Fruit fly (Drosophila melanogaster): ENCODE measurements around the gene FoxK.
A peak's percentile ranks its signal among the peaks of the same experiment; 100 is the strongest.

The FoxK gene

DNA sequence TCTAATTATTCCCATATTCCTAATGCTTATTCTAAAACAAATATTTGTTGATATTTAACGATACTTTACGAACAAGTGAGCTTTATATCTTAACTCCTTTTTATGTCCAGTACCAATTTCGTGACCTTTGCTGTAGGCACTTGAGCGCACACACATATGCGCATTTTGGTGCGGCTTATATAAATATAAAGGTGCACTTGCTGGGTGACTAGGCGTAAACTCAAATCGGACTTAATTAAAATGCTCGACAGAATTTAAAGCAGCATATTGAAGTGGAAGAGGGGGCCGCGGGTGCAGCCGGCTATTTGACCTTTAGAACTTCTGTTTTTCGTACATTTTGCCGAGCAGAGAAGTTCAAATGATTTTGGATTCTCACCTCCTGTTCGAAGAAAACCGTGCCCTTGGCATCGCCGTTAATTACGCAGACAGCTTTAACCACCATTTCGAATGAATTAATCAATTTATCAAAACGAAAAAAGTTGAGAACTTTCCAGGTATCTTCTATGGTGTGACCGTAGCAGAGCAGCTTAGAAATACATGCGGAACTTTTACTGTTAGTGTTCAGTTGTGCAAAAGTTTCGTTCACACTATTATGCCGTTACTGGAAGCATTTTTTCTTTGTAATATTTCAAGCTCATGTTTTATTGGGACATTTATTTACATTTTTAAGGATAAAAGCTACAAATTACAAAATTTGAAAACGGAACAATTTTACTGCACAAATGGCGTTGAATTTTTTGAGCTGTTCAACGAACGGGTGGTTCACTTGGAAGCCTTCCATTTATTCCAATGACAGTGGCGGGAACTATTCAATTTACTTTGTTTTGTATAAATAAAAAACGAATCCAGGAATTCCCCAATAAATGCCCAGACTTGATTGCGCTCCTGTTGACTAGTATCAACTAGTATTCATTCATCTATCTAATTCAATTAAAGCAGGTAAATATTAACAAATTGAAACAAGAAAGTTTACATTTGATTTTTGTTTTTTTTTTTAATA lies 7.1 kb downstream of the FoxK start, which contains the start of gene Sod1:
Sod1 (minus strand) TSS at position 543 of the 1,000 bp plus-strand sequence.
- TF ChIP-seq CG3032 (tag; optimal IDR thresholded peaks at IDR 0.05) (no peak), Sox14 (GFP tag; optimal IDR thresholded peaks at IDR 0.05) (peak; percentile 58), Ets96B (tag; optimal IDR thresholded peaks at IDR 0.05) (peak; percentile 26), ss (GFP tag; optimal IDR thresholded peaks at IDR 0.05) (peak; percentile 92 to 93), esn (GFP tag; optimal IDR thresholded peaks at IDR 0.05) (peak; percentile 2), CG8119 (GFP tag; IDR thresholded peaks at IDR 0.05) (no peak; the same call in 2 of the 3 replicates), CG32006 (GFP tag; optimal IDR thresholded peaks at IDR 0.05) (no peak), CG34406 (GFP tag; optimal IDR thresholded peaks at IDR 0.05) (no peak), dsx (GFP tag; optimal IDR thresholded peaks at IDR 0.05; ENCODE audit: poor library complexity, severe bottlenecking) (peak; percentile 58), CG11762 (GFP tag; optimal IDR thresholded peaks at IDR 0.05; ENCODE audit: insufficient read depth) (peak; percentile 34), CG1621 (tag; optimal IDR thresholded peaks at IDR 0.05) (peak; percentile 61), CG31627 (GFP tag; optimal IDR thresholded peaks at IDR 0.05) (peak; percentile 3), Lpt (GFP tag; optimal IDR thresholded peaks at IDR 0.05) (peak; percentile 19), CG15336 (GFP tag; IDR thresholded peaks at IDR 0.05) (peak; percentile 48; the same call in 1 of the 2 replicates), Blimp-1 (GFP tag; optimal IDR thresholded peaks at IDR 0.05) (peak; percentile 40), fd59A (GFP tag; optimal IDR thresholded peaks at IDR 0.05) (no peak), CG16779 (tag; optimal IDR thresholded peaks at IDR 0.05) (peak; percentile 60), Eip78C (GFP tag) (peak; percentile 79), CG10669 (GFP tag; optimal IDR thresholded peaks at IDR 0.05) (peak; percentile 68), pdm3 (GFP tag; optimal IDR thresholded peaks at IDR 0.05) (no peak), spab (GFP tag; optimal IDR thresholded peaks at IDR 0.05) (peak; percentile 66), eg (GFP tag; IDR thresholded peaks at IDR 0.05) (no peak; the same call in 2 of the 3 replicates), Hr4 (GFP tag; optimal IDR thresholded peaks at IDR 0.05) (peak; percentile 59), fkh (GFP tag; optimal IDR thresholded peaks at IDR 0.05) (peak; percentile 19), CG6808 (GFP tag; optimal IDR thresholded peaks at IDR 0.05) (peak; percentile 88), cyc (GFP tag; optimal IDR thresholded peaks at IDR 0.05) (no peak), CG9139 (GFP tag; optimal IDR thresholded peaks at IDR 0.05) (peak; percentile 88), svp (GFP tag) (peak; percentile 99), salr (GFP tag; optimal IDR thresholded peaks at IDR 0.05) (peak in 1 of 2 experiments; percentile 47), Eip93F (GFP tag; optimal IDR thresholded peaks at IDR 0.05) (peak; percentile 5), achi (GFP tag; optimal IDR thresholded peaks at IDR 0.05) (peak; percentile 25), CG6854 (GFP tag; optimal IDR thresholded peaks at IDR 0.05) (peak; percentile 91), Sox102F (GFP tag; optimal IDR thresholded peaks at IDR 0.05) (no peak)

dm6 chr3L:11112427-11112826 lies 8.2 kb downstream of the FoxK start:
- TF ChIP-seq CG32006 (GFP tag; optimal IDR thresholded peaks at IDR 0.05), result no peak

- TF ChIP-seq CG11762 (GFP tag; optimal IDR thresholded peaks at IDR 0.05; ENCODE audit: insufficient read depth) (no peak), Hr39 (GFP tag; optimal IDR thresholded peaks at IDR 0.05) (no peak), vri (GFP tag; optimal IDR thresholded peaks at IDR 0.05) (no peak), Sox14 (GFP tag; optimal IDR thresholded peaks at IDR 0.05) (peak; percentile 6), fd85E (GFP tag; optimal IDR thresholded peaks at IDR 0.05) (no peak), esn (GFP tag; optimal IDR thresholded peaks at IDR 0.05) (no peak)
These were observed 11.1 kb downstream of the FoxK start, which contains the start of the genes CG34012 and emei for dm6 chr3L:11109454-11109853. Gene CG34012, minus strand, starts transcription at chr3L:11109505. Gene emei, plus strand, starts transcription at chr3L:11109690.
